ENCODE assay signal across 1 fruit fly cellular context in genomic region chr2L:1077469-1077993, dm6.
TF ChIP-seq lines count a peak whose summit lies in the region.

TSS of gene S (minus strand) at chr2L:1077815.
TSS of gene ast (plus strand) at chr2L:1077948.

TF ChIP-seq in whole organism, embryonic, 481 proteins besides CTCF, POLR2A, EP300 and RAD21 (continued from another document):
- TF ChIP-seq BtbVII (GFP tag; optimal IDR thresholded peaks at IDR 0.05; lab: Kevin White, UChicago) (peak; percentile 33), Dll (GFP tag; IDR thresholded peaks at IDR 0.05; lab: Robert Waterston, UW; ENCODE audit: partially characterized antibody) (peak; percentile 94), CG9609 (GFP tag; optimal IDR thresholded peaks at IDR 0.05; lab: Kevin White, UChicago) (peak; percentile 26), Xbp1 (GFP tag; optimal IDR thresholded peaks at IDR 0.05; lab: Kevin White, UChicago) (peak; percentile 40), Side (GFP tag; optimal IDR thresholded peaks at IDR 0.05; lab: Kevin White, UChicago) (peak; percentile 22), CG17361 (GFP tag; IDR thresholded peaks at IDR 0.05; lab: Robert Waterston, UW) (peak; percentile 29; the same call in 2 of the 3 replicates), CG42726 (GFP tag; IDR thresholded peaks at IDR 0.05; lab: Robert Waterston, UW; ENCODE audit: partially characterized antibody) (peak; percentile 99), CG4854 (GFP tag; optimal IDR thresholded peaks at IDR 0.05; lab: Kevin White, UChicago) (no peak), her (GFP tag; optimal IDR thresholded peaks at IDR 0.05; lab: Kevin White, UChicago) (peak; percentile 67), MESR4 (GFP tag; optimal IDR thresholded peaks at IDR 0.05; lab: Kevin White, UChicago) (peak; percentile 88), CG17829 (tag; optimal IDR thresholded peaks at IDR 0.05; lab: Kevin White, UChicago) (peak; percentile 68), bbx (GFP tag; IDR thresholded peaks at IDR 0.05; lab: Robert Waterston, UW; ENCODE audit: partially characterized antibody) (peak; percentile 98), chif (GFP tag; optimal IDR thresholded peaks at IDR 0.05; lab: Kevin White, UChicago) (peak in 1 of 2 experiments; percentile 10), CG9797 (GFP tag; optimal IDR thresholded peaks at IDR 0.05; lab: Kevin White, UChicago) (peak; percentile 99), CG14710 (tag; optimal IDR thresholded peaks at IDR 0.05; lab: Kevin White, UChicago) (peak; percentile 59), Bteb2 (GFP tag; optimal IDR thresholded peaks at IDR 0.05; lab: Kevin White, UChicago) (no peak), CG8478 (optimal IDR thresholded peaks at IDR 0.05; lab: Kevin White, UChicago) (peak; percentile 5), Mad (GFP tag; optimal IDR thresholded peaks at IDR 0.05; lab: Kevin White, UChicago) (peak; percentile 26), hkb (optimal IDR thresholded peaks at IDR 0.05; lab: Kevin White, UChicago) (no peak), hkb (GFP tag; IDR thresholded peaks at IDR 0.05; lab: Robert Waterston, UW) (peak; percentile 52; the same call in 1 of the 2 replicates), CG13287 (GFP tag; IDR thresholded peaks at IDR 0.05; lab: Robert Waterston, UW; ENCODE audit: partially characterized antibody) (peak; percentile 99), crc (GFP tag; optimal IDR thresholded peaks at IDR 0.05; lab: Kevin White, UChicago) (no peak), Pdp1 (GFP tag; optimal IDR thresholded peaks at IDR 0.05; lab: Kevin White, UChicago) (peak in 1 of 2 experiments; percentile 52), mam (GFP tag; optimal IDR thresholded peaks at IDR 0.05; lab: Kevin White, UChicago) (peak; percentile 44), lmd (GFP tag; IDR thresholded peaks at IDR 0.05; lab: Robert Waterston, UW) (no peak), unc-4 (GFP tag; IDR thresholded peaks at IDR 0.05; lab: Robert Waterston, UW; ENCODE audit: partially characterized antibody) (peak; percentile 98), chn (GFP tag; optimal IDR thresholded peaks at IDR 0.05; lab: Kevin White, UChicago) (peak; percentile 52), Nf-YC (tag; optimal IDR thresholded peaks at IDR 0.05; lab: Kevin White, UChicago) (peak; percentile 41), schlank (tag; optimal IDR thresholded peaks at IDR 0.05; lab: Kevin White, UChicago) (peak; percentile 28), CG30020 (tag; optimal IDR thresholded peaks at IDR 0.05; lab: Kevin White, UChicago) (peak; percentile 18), CG8290 (GFP tag; optimal IDR thresholded peaks at IDR 0.05; lab: Kevin White, UChicago) (peak; percentile 37), CG8290 (tag; optimal IDR thresholded peaks at IDR 0.05; lab: Kevin White, UChicago) (no peak), Hr78 (GFP tag; optimal IDR thresholded peaks at IDR 0.05; lab: Kevin White, UChicago) (no peak), tna (GFP tag; IDR thresholded peaks at IDR 0.05; lab: Robert Waterston, UW; ENCODE audit: partially characterized antibody) (peak; percentile 95), CG10431 (GFP tag; optimal IDR thresholded peaks at IDR 0.05; lab: Kevin White, UChicago) (no peak), Ets97D (GFP tag; optimal IDR thresholded peaks at IDR 0.05; lab: Kevin White, UChicago) (peak; percentile 85), CG15479 (GFP tag; optimal IDR thresholded peaks at IDR 0.05; lab: Kevin White, UChicago) (peak; percentile 70), Poxn (GFP tag; IDR thresholded peaks at IDR 0.05; lab: Robert Waterston, UW) (no peak), ranshi (GFP tag; IDR thresholded peaks at IDR 0.05; lab: Robert Waterston, UW) (peak; percentile 37; the same call in 1 of the 2 replicates), CG8944 (GFP tag; optimal IDR thresholded peaks at IDR 0.05; lab: Kevin White, UChicago) (peak; percentile 11), grau (tag; optimal IDR thresholded peaks at IDR 0.05; lab: Kevin White, UChicago) (peak; percentile 37), wek (GFP tag; optimal IDR thresholded peaks at IDR 0.05; lab: Kevin White, UChicago) (peak; percentile 12), D19A (tag; optimal IDR thresholded peaks at IDR 0.05; lab: Kevin White, UChicago) (peak; percentile 33), scrt (GFP tag; optimal IDR thresholded peaks at IDR 0.05; lab: Kevin White, UChicago) (peak; percentile 34), CG1792 (GFP tag; optimal IDR thresholded peaks at IDR 0.05; lab: Kevin White, UChicago) (no peak), CG10979 (tag; optimal IDR thresholded peaks at IDR 0.05; lab: Kevin White, UChicago) (peak; percentile 6), ssp (GFP tag; IDR thresholded peaks at IDR 0.05; lab: Robert Waterston, UW) (peak; percentile 50; the same call in 1 of the 2 replicates), CG1603 (tag; optimal IDR thresholded peaks at IDR 0.05; lab: Kevin White, UChicago) (peak; percentile 86), E2f1 (GFP tag; IDR thresholded peaks at IDR 0.05; lab: Robert Waterston, UW) (peak; percentile 24; the same call in 1 of the 2 replicates), CG8765 (GFP tag; IDR thresholded peaks at IDR 0.05; lab: Robert Waterston, UW) (no peak), CG3847 (GFP tag; IDR thresholded peaks at IDR 0.05; lab: Robert Waterston, UW) (peak; percentile 69), CG32532 (GFP tag; IDR thresholded peaks at IDR 0.05; lab: Robert Waterston, UW) (peak; percentile 37; the same call in 1 of the 2 replicates), p53 (GFP tag; optimal IDR thresholded peaks at IDR 0.05; lab: Kevin White, UChicago) (peak; percentile 39), chinmo (GFP tag; IDR thresholded peaks at IDR 0.05; lab: Robert Waterston, UW; ENCODE audit: partially characterized antibody) (peak; percentile 90; the same call in 3 of the 4 replicates), CG13296 (GFP tag; optimal IDR thresholded peaks at IDR 0.05; lab: Kevin White, UChicago) (no peak), CG17186 (GFP tag; optimal IDR thresholded peaks at IDR 0.05; lab: Kevin White, UChicago) (peak; percentile 64), YL-1 (GFP tag; optimal IDR thresholded peaks at IDR 0.05; lab: Kevin White, UChicago) (peak; percentile 76), gro (GFP tag; optimal IDR thresholded peaks at IDR 0.05; lab: Kevin White, UChicago) (peak; percentile 73), CG14014 (GFP tag; IDR thresholded peaks at IDR 0.05; lab: Robert Waterston, UW) (0 out of 2 replicates have a peak, but pooled peaks have one; percentile 26), CG2199 (GFP tag; IDR thresholded peaks at IDR 0.05; lab: Robert Waterston, UW) (0 out of 3 replicates have a peak, but pooled peaks have one; percentile 42), CG18262 (tag; optimal IDR thresholded peaks at IDR 0.05; lab: Kevin White, UChicago) (peak; percentile 18), CG12155 (GFP tag; optimal IDR thresholded peaks at IDR 0.05; lab: Kevin White, UChicago) (no peak), CG7963 (GFP tag; IDR thresholded peaks at IDR 0.05; lab: Robert Waterston, UW; ENCODE audit: partially characterized antibody) (peak; percentile 92), CG17912 (GFP tag; optimal IDR thresholded peaks at IDR 0.05; lab: Kevin White, UChicago) (peak; percentile 20), vvl (GFP tag; IDR thresholded peaks at IDR 0.05; lab: Robert Waterston, UW) (peak; percentile 59), CG15514 (GFP tag; optimal IDR thresholded peaks at IDR 0.05; lab: Kevin White, UChicago) (peak; percentile 84), Dbx (GFP tag; IDR thresholded peaks at IDR 0.05; lab: Robert Waterston, UW) (peak; percentile 69; the same call in 2 of the 3 replicates), pan (optimal IDR thresholded peaks at IDR 0.05; lab: Kevin White, UChicago) (no peak), pan (GFP tag; optimal IDR thresholded peaks at IDR 0.05 in 1 of 2, IDR thresholded peaks at IDR 0.05 in 1 of 2) (no peak), MBD-R2 (GFP tag; IDR thresholded peaks at IDR 0.05; lab: Robert Waterston, UW) (peak; percentile 90), CG4707 (GFP tag; optimal IDR thresholded peaks at IDR 0.05; lab: Kevin White, UChicago) (peak; percentile 12), CG34422 (GFP tag; IDR thresholded peaks at IDR 0.05; lab: Robert Waterston, UW) (peak; percentile 66; the same call in 1 of the 3 replicates), maf-S (GFP tag; optimal IDR thresholded peaks at IDR 0.05; lab: Kevin White, UChicago) (no peak), GATAe (GFP tag; conservative IDR thresholded peaks at IDR 0.05; lab: Robert Waterston, UW) (no peak), Usf (GFP tag; optimal IDR thresholded peaks at IDR 0.05; lab: Kevin White, UChicago) (no peak), gcm (GFP tag; optimal IDR thresholded peaks at IDR 0.05; lab: Kevin White, UChicago) (peak; percentile 76), trem (tag; optimal IDR thresholded peaks at IDR 0.05; lab: Kevin White, UChicago) (peak; percentile 69), CG9437 (GFP tag; optimal IDR thresholded peaks at IDR 0.05; lab: Kevin White, UChicago) (peak; percentile 92), vnd (GFP tag; IDR thresholded peaks at IDR 0.05; lab: Robert Waterston, UW; ENCODE audit: partially characterized antibody) (peak; percentile 93), Deaf1 (tag; optimal IDR thresholded peaks at IDR 0.05; lab: Kevin White, UChicago) (peak; percentile 80), exex (tag; optimal IDR thresholded peaks at IDR 0.05; lab: Kevin White, UChicago) (no peak), CG34224 (GFP tag; IDR thresholded peaks at IDR 0.05; lab: Robert Waterston, UW; ENCODE audit: partially characterized antibody) (peak; percentile 97), CG11398 (GFP tag; optimal IDR thresholded peaks at IDR 0.05; lab: Kevin White, UChicago) (peak; percentile 8), danr (GFP tag; IDR thresholded peaks at IDR 0.05; lab: Robert Waterston, UW) (no peak), HLHmδ (GFP tag; optimal IDR thresholded peaks at IDR 0.05; lab: Kevin White, UChicago) (peak; percentile 72), mld (GFP tag; IDR thresholded peaks at IDR 0.05; lab: Robert Waterston, UW; ENCODE audit: partially characterized antibody) (peak; percentile 91), Xrp1 (GFP tag; IDR thresholded peaks at IDR 0.05; lab: Robert Waterston, UW) (peak; percentile 14; the same call in 1 of the 2 replicates), slbo (GFP tag; IDR thresholded peaks at IDR 0.05; lab: Robert Waterston, UW) (0 out of 2 replicates have a peak, but pooled peaks have one; percentile 22), pho (GFP tag; optimal IDR thresholded peaks at IDR 0.05; lab: Kevin White, UChicago) (peak; percentile 62), stc (GFP tag; IDR thresholded peaks at IDR 0.05; lab: Robert Waterston, UW) (0 out of 2 replicates have a peak, but pooled peaks have one; percentile 8), CG10543 (GFP tag; optimal IDR thresholded peaks at IDR 0.05; lab: Kevin White, UChicago) (peak; percentile 40), CG12299 (tag; optimal IDR thresholded peaks at IDR 0.05; lab: Kevin White, UChicago) (peak; percentile 55), CrebB (tag; optimal IDR thresholded peaks at IDR 0.05; lab: Kevin White, UChicago) (peak; percentile 59), Dref (GFP tag; IDR thresholded peaks at IDR 0.05; lab: Robert Waterston, UW) (peak; percentile 95), psq (GFP tag; optimal IDR thresholded peaks at IDR 0.05; lab: Kevin White, UChicago) (peak; percentile 32), inv (GFP tag; IDR thresholded peaks at IDR 0.05; lab: Robert Waterston, UW; ENCODE audit: partially characterized antibody) (peak; percentile 97), sima (GFP tag; optimal IDR thresholded peaks at IDR 0.05; lab: Kevin White, UChicago) (no peak), CG11504 (tag; optimal IDR thresholded peaks at IDR 0.05; lab: Kevin White, UChicago) (no peak), CG13624 (GFP tag; optimal IDR thresholded peaks at IDR 0.05; lab: Kevin White, UChicago) (peak; percentile 32), CG4282 (GFP tag; optimal IDR thresholded peaks at IDR 0.05; lab: Kevin White, UChicago) (peak; percentile 36), CG6854 (GFP tag; optimal IDR thresholded peaks at IDR 0.05; lab: Kevin White, UChicago) (peak; percentile 58), Bdp1 (GFP tag; optimal IDR thresholded peaks at IDR 0.05; lab: Kevin White, UChicago) (no peak), klu (GFP tag; IDR thresholded peaks at IDR 0.05; lab: Robert Waterston, UW) (peak; percentile 40; the same call in 1 of the 2 replicates), CG11560 (tag; IDR thresholded peaks at IDR 0.05; lab: Robert Waterston, UW) (peak; percentile 51; the same call in 2 of the 3 replicates), Neu2 (GFP tag; optimal IDR thresholded peaks at IDR 0.05; lab: Kevin White, UChicago; ENCODE audit: borderline replicate concordance) (no peak), CG15269 (tag; optimal IDR thresholded peaks at IDR 0.05; lab: Kevin White, UChicago) (no peak), tin (GFP tag; optimal IDR thresholded peaks at IDR 0.05; lab: Kevin White, UChicago) (no peak), aop (GFP tag; IDR thresholded peaks at IDR 0.05; lab: Robert Waterston, UW) (no peak), luna (GFP tag; optimal IDR thresholded peaks at IDR 0.05; lab: Kevin White, UChicago) (no peak), Six4 (GFP tag; optimal IDR thresholded peaks at IDR 0.05; lab: Kevin White, UChicago) (peak; percentile 14), fd64A (GFP tag; optimal IDR thresholded peaks at IDR 0.05; lab: Kevin White, UChicago) (no peak), PHDP (tag; optimal IDR thresholded peaks at IDR 0.05; lab: Kevin White, UChicago) (peak; percentile 39), Camta (GFP tag; optimal IDR thresholded peaks at IDR 0.05; lab: Kevin White, UChicago) (peak; percentile 48), CG3065 (GFP tag; optimal IDR thresholded peaks at IDR 0.05; lab: Kevin White, UChicago) (peak; percentile 37), CG32767 (GFP tag; IDR thresholded peaks at IDR 0.05; lab: Robert Waterston, UW) (no peak), zfh1 (GFP tag; IDR thresholded peaks at IDR 0.05; lab: Robert Waterston, UW) (peak; percentile 61; the same call in 2 of the 3 replicates), en (GFP tag; optimal IDR thresholded peaks at IDR 0.05; lab: Kevin White, UChicago) (no peak), wor (GFP tag; IDR thresholded peaks at IDR 0.05; lab: Robert Waterston, UW) (no peak), sob (GFP tag; IDR thresholded peaks at IDR 0.05; lab: Robert Waterston, UW) (peak; percentile 63)
TF ChIP-seq in whole organism, embryonic: peak in this region for 217.
